Worm (Caenorhabditis elegans): ENCODE results near the gene Y97E10AR.2.

The Y97E10AR.2 gene

ce11 chrV:8019783-8020182, 23.8 kb downstream of the Y97E10AR.2 start:
- no peak for TF ChIP-seq ztf-11 (tag; optimal IDR thresholded peaks at IDR 0.05)
- TF ChIP-seq M03D4.4 (tag; optimal IDR thresholded peaks at IDR 0.05), result no peak
- TF ChIP-seq unc-120 (tag; optimal IDR thresholded peaks at IDR 0.05; ENCODE audit: poor library complexity, severe bottlenecking), result no peak
- TF ChIP-seq unc-39 (tag; optimal IDR thresholded peaks at IDR 0.05), result no peak
- no peak for TF ChIP-seq drap-1 (GFP tag; optimal IDR thresholded peaks at IDR 0.05)
- no peak for TF ChIP-seq lin-32 (GFP tag; optimal IDR thresholded peaks at IDR 0.05)

- TF ChIP-seq nhr-76 (tag; optimal IDR thresholded peaks at IDR 0.05) (no peak), unc-120 (tag; optimal IDR thresholded peaks at IDR 0.05; ENCODE audit: poor library complexity, severe bottlenecking) (no peak), bed-3 (GFP tag; optimal IDR thresholded peaks at IDR 0.05) (no peak), lin-32 (GFP tag; optimal IDR thresholded peaks at IDR 0.05) (no peak), unc-39 (tag; optimal IDR thresholded peaks at IDR 0.05) (no peak), sptf-1 (tag; optimal IDR thresholded peaks at IDR 0.05) (no peak), unc-62 (GFP tag; optimal IDR thresholded peaks at IDR 0.05) (no peak), ham-2 (GFP tag; optimal IDR thresholded peaks at IDR 0.05) (no peak), pha-4 (tag; optimal IDR thresholded peaks at IDR 0.05) (no peak), lsy-2 (tag; optimal IDR thresholded peaks at IDR 0.05) (no peak)
Observed at ce11 chrV:8022040-8022439, 26.1 kb downstream of the Y97E10AR.2 start, which contains the start of gene ech-3. ech-3 (plus strand) TSS chrV:8022217.

- TF ChIP-seq cnd-1 (tag; optimal IDR thresholded peaks at IDR 0.05), result no peak
- no peak for TF ChIP-seq elt-1 (tag; optimal IDR thresholded peaks at IDR 0.05; ENCODE audit: borderline replicate concordance, insufficient read depth)
- TF ChIP-seq ceh-43 (GFP tag; optimal IDR thresholded peaks at IDR 0.05), result no peak
- peak; percentile 85 for TF ChIP-seq lsy-2 (tag; optimal IDR thresholded peaks at IDR 0.05)
- no peak for TF ChIP-seq nhr-76 (tag; optimal IDR thresholded peaks at IDR 0.05)
- no peak for TF ChIP-seq nhr-237 (tag; optimal IDR thresholded peaks at IDR 0.05)
- TF ChIP-seq unc-39 (tag; optimal IDR thresholded peaks at IDR 0.05), result no peak
Observed at ce11 chrV:8024752-8025151, 28.8 kb downstream of the Y97E10AR.2 start, which contains the start of gene F43H9.3. F43H9.3 (minus strand) TSS chrV:8024940.

- TF ChIP-seq mep-1 (tag; optimal IDR thresholded peaks at IDR 0.05) (no peak), sem-2 (GFP tag; optimal IDR thresholded peaks at IDR 0.05) (no peak), lin-13 (tag; optimal IDR thresholded peaks at IDR 0.05) (no peak), ceh-43 (GFP tag; optimal IDR thresholded peaks at IDR 0.05) (no peak), nhr-28 (tag; optimal IDR thresholded peaks at IDR 0.05) (no peak), M03D4.4 (tag; optimal IDR thresholded peaks at IDR 0.05) (no peak), cnd-1 (tag; optimal IDR thresholded peaks at IDR 0.05) (no peak), unc-62 (GFP tag; optimal IDR thresholded peaks at IDR 0.05) (no peak), ceh-83 (GFP tag; optimal IDR thresholded peaks at IDR 0.05) (no peak), zip-8 (tag; optimal IDR thresholded peaks at IDR 0.05) (no peak), ces-1 (GFP tag; optimal IDR thresholded peaks at IDR 0.05) (no peak)
Observed at ce11 chrV:8025259-8025658, 29.3 kb downstream of the Y97E10AR.2 start.

ce11 chrV:8026343-8026742, 30.4 kb downstream of the Y97E10AR.2 start, which contains the start of gene F43H9.4:
F43H9.4 (plus strand) TSS chrV:8026708.
- no peak for TF ChIP-seq ceh-39 (tag; optimal IDR thresholded peaks at IDR 0.05)
- TF ChIP-seq cnd-1 (tag; optimal IDR thresholded peaks at IDR 0.05), result no peak
- no peak for TF ChIP-seq snpc-4 (tag; optimal IDR thresholded peaks at IDR 0.05)
- TF ChIP-seq ham-2 (GFP tag; optimal IDR thresholded peaks at IDR 0.05), result no peak
- TF ChIP-seq elt-3 (tag; optimal IDR thresholded peaks at IDR 0.05), result no peak
- no peak for TF ChIP-seq nhr-12 (tag; optimal IDR thresholded peaks at IDR 0.05)
- TF ChIP-seq nhr-237 (tag; optimal IDR thresholded peaks at IDR 0.05), result no peak
- no peak for TF ChIP-seq lsy-2 (tag; optimal IDR thresholded peaks at IDR 0.05)
- no peak for TF ChIP-seq blmp-1 (tag; optimal IDR thresholded peaks at IDR 0.05)
- no peak for TF ChIP-seq mab-5 (tag; optimal IDR thresholded peaks at IDR 0.05)
- TF ChIP-seq drap-1 (GFP tag; optimal IDR thresholded peaks at IDR 0.05), result no peak
- no peak for TF ChIP-seq nhr-76 (tag; optimal IDR thresholded peaks at IDR 0.05)
- no peak for TF ChIP-seq M03D4.4 (tag; optimal IDR thresholded peaks at IDR 0.05)
- TF ChIP-seq elt-1 (tag; optimal IDR thresholded peaks at IDR 0.05; ENCODE audit: borderline replicate concordance, insufficient read depth), result no peak
- no peak for TF ChIP-seq lin-13 (tag; optimal IDR thresholded peaks at IDR 0.05)
- TF ChIP-seq pha-4 (tag; optimal IDR thresholded peaks at IDR 0.05), result no peak
- no peak for TF ChIP-seq ceh-43 (GFP tag; optimal IDR thresholded peaks at IDR 0.05)
- no peak for TF ChIP-seq tbx-8 (GFP tag; optimal IDR thresholded peaks at IDR 0.05)
- no peak for TF ChIP-seq sptf-1 (tag; optimal IDR thresholded peaks at IDR 0.05)
- no peak for TF ChIP-seq flh-1 (GFP tag; optimal IDR thresholded peaks at IDR 0.05)
